Fruit fly (Drosophila melanogaster): ENCODE results near the gene CG31678.

Gene CG31678

dm6 chr2L:20716712-20717111, 41.0 kb upstream of the CG31678 start:
- no peak for TF ChIP-seq CG18599 (GFP tag; optimal IDR thresholded peaks at IDR 0.05)
- TF ChIP-seq HLHmδ (GFP tag; optimal IDR thresholded peaks at IDR 0.05) = no peak
- TF ChIP-seq pan (optimal IDR thresholded peaks at IDR 0.05) = no peak
- no peak for TF ChIP-seq pan (GFP tag; optimal IDR thresholded peaks at IDR 0.05 in 1 of 2, IDR thresholded peaks at IDR 0.05 in 1 of 2)
- no peak for TF ChIP-seq slou (GFP tag; optimal IDR thresholded peaks at IDR 0.05)
- no peak for TF ChIP-seq Med (GFP tag)
- TF ChIP-seq CG3407 (GFP tag; optimal IDR thresholded peaks at IDR 0.05) = no peak
- no peak for TF ChIP-seq en (GFP tag; optimal IDR thresholded peaks at IDR 0.05)
- no peak for TF ChIP-seq bab2 (GFP tag; optimal IDR thresholded peaks at IDR 0.05)
- TF ChIP-seq PHDP (tag; optimal IDR thresholded peaks at IDR 0.05) = no peak
- TF ChIP-seq CG5180 (GFP tag; optimal IDR thresholded peaks at IDR 0.05) = no peak
- no peak for TF ChIP-seq C15 (GFP tag; IDR thresholded peaks at IDR 0.05)
- no peak for TF ChIP-seq CG12744 (GFP tag; optimal IDR thresholded peaks at IDR 0.05)

- TF ChIP-seq dmrt11E (tag; optimal IDR thresholded peaks at IDR 0.05) = no peak
- TF ChIP-seq Hmr (GFP tag; optimal IDR thresholded peaks at IDR 0.05) = no peak
- TF ChIP-seq YL-1 (GFP tag; optimal IDR thresholded peaks at IDR 0.05) = no peak
- TF ChIP-seq CG6791 (GFP tag; IDR thresholded peaks at IDR 0.05; ENCODE audit: partially characterized antibody) = no peak
- TF ChIP-seq Dad (GFP tag; optimal IDR thresholded peaks at IDR 0.05) = no peak
- TF ChIP-seq ken (GFP tag; IDR thresholded peaks at IDR 0.05) = no peak
- no peak for TF ChIP-seq CG18619 (GFP tag; optimal IDR thresholded peaks at IDR 0.05)
- TF ChIP-seq pho (GFP tag; optimal IDR thresholded peaks at IDR 0.05) = no peak
- no peak for TF ChIP-seq CG17186 (GFP tag; optimal IDR thresholded peaks at IDR 0.05)
- TF ChIP-seq Hr39 (optimal IDR thresholded peaks at IDR 0.05) = no peak
- TF ChIP-seq ara (GFP tag; IDR thresholded peaks at IDR 0.05) = no peak
- no peak for TF ChIP-seq CG9609 (GFP tag; optimal IDR thresholded peaks at IDR 0.05)
- no peak for TF ChIP-seq al (GFP tag; IDR thresholded peaks at IDR 0.05)
- no peak for TF ChIP-seq D19A (tag; optimal IDR thresholded peaks at IDR 0.05)
- no peak for TF ChIP-seq gro (GFP tag; optimal IDR thresholded peaks at IDR 0.05)
- no peak for TF ChIP-seq Abd-B (GFP tag; optimal IDR thresholded peaks at IDR 0.05)
- no peak for TF ChIP-seq ttk (GFP tag; IDR thresholded peaks at IDR 0.05)
- no peak for TF ChIP-seq pzg (GFP tag; optimal IDR thresholded peaks at IDR 0.05)
- TF ChIP-seq CG32532 (GFP tag; IDR thresholded peaks at IDR 0.05) = no peak
- no peak for TF ChIP-seq Dbx (GFP tag; IDR thresholded peaks at IDR 0.05)
- no peak for TF ChIP-seq CG9817 (tag; optimal IDR thresholded peaks at IDR 0.05)
- no peak for TF ChIP-seq CG17568 (GFP tag; optimal IDR thresholded peaks at IDR 0.05)
- no peak for TF ChIP-seq Rfx (GFP tag; IDR thresholded peaks at IDR 0.05)
- no peak for TF ChIP-seq wor (GFP tag; IDR thresholded peaks at IDR 0.05)
- TF ChIP-seq CG15073 (GFP tag; optimal IDR thresholded peaks at IDR 0.05) = no peak
- no peak for TF ChIP-seq Nf-YC (tag; optimal IDR thresholded peaks at IDR 0.05)
- no peak for TF ChIP-seq otp (GFP tag; IDR thresholded peaks at IDR 0.05)
- no peak for TF ChIP-seq Atf-2 (GFP tag; optimal IDR thresholded peaks at IDR 0.05)
- no peak for TF ChIP-seq crp (GFP tag; optimal IDR thresholded peaks at IDR 0.05)
- TF ChIP-seq esg (GFP tag; conservative IDR thresholded peaks at IDR 0.05) = no peak
- TF ChIP-seq nau (GFP tag; optimal IDR thresholded peaks at IDR 0.05) = no peak
- peak; percentile 94 for TF ChIP-seq Adf1 (GFP tag; IDR thresholded peaks at IDR 0.05)
- TF ChIP-seq gcm (GFP tag; optimal IDR thresholded peaks at IDR 0.05) = peak; percentile 46
- no peak for TF ChIP-seq CG8359 (GFP tag; optimal IDR thresholded peaks at IDR 0.05; ENCODE audit: borderline replicate concordance)
- TF ChIP-seq B-H2 (GFP tag; optimal IDR thresholded peaks at IDR 0.05) = no peak
- no peak for TF ChIP-seq CG9797 (GFP tag; optimal IDR thresholded peaks at IDR 0.05)
- TF ChIP-seq sqz (GFP tag; optimal IDR thresholded peaks at IDR 0.05) = no peak
- no peak for TF ChIP-seq insv (GFP tag; optimal IDR thresholded peaks at IDR 0.05)
- TF ChIP-seq Dp (GFP tag; optimal IDR thresholded peaks at IDR 0.05) = no peak
Measured at dm6 chr2L:20716077-20716476, 40.3 kb upstream of the CG31678 start.

All from whole organism, embryonic.